Worm (Caenorhabditis elegans): ENCODE results near the gene pin-2.

DNA sequence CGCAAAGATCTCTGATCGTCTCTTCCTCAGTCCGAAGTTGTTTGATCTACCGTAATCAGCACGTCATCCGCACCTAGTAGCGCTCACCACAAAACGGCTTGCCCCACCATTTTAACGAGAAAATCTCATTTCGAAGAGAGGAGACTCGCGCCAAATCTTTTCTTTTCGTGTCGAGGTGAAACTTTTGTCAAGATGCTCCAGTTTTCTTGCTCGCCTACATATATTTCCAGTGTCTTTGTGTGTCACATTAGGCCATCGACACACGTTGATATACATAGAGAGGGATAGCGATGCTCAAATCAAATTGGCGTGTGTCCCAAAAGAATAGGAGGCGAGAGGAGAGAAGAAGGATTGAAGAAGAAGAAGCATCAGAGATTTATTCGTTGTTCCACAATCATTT lies 30.9 kb upstream of the pin-2 start:
- TF ChIP-seq ceh-9 (tag; optimal IDR thresholded peaks at IDR 0.05) (no peak), daf-12 (tag; optimal IDR thresholded peaks at IDR 0.05) (no peak), ztf-11 (tag; optimal IDR thresholded peaks at IDR 0.05) (no peak), elt-2 (tag; optimal IDR thresholded peaks at IDR 0.05) (no peak), ama-1 (optimal IDR thresholded peaks at IDR 0.05) (no peak), fos-1 (tag; optimal IDR thresholded peaks at IDR 0.05) (no peak), mdl-1 (tag; optimal IDR thresholded peaks at IDR 0.05) (no peak), jun-1 (tag; optimal IDR thresholded peaks at IDR 0.05) (no peak), snpc-4 (tag; optimal IDR thresholded peaks at IDR 0.05) (no peak), lsy-12 (tag; optimal IDR thresholded peaks at IDR 0.05) (no peak), skn-1 (tag; optimal IDR thresholded peaks at IDR 0.05) (no peak), aly-2 (tag; optimal IDR thresholded peaks at IDR 0.05) (no peak), zag-1 (tag; optimal IDR thresholded peaks at IDR 0.05) (no peak)

All from whole organism, L3 larva.